Worm (Caenorhabditis elegans): ENCODE data around the gene kmo-1.

ce11 chrV:12113726-12114125 is 43.4 kb upstream of the kmo-1 start:
- TF ChIP-seq skn-1 (tag; optimal IDR thresholded peaks at IDR 0.05) (no peak), fkh-10 (GFP tag; optimal IDR thresholded peaks at IDR 0.05) (no peak), F16B12.6 (tag; optimal IDR thresholded peaks at IDR 0.05) (no peak), snpc-4 (tag; optimal IDR thresholded peaks at IDR 0.05) (no peak), ztf-11 (tag; optimal IDR thresholded peaks at IDR 0.05) (no peak), irx-1 (tag; optimal IDR thresholded peaks at IDR 0.05) (no peak), zip-4 (GFP tag; optimal IDR thresholded peaks at IDR 0.05) (no peak), fkh-8 (tag; optimal IDR thresholded peaks at IDR 0.05) (no peak), ces-1 (GFP tag; optimal IDR thresholded peaks at IDR 0.05) (no peak), unc-130 (tag; optimal IDR thresholded peaks at IDR 0.05) (no peak)

Measured in whole organism, L1 larva.